Worm (Caenorhabditis elegans): Measurements from ENCODE around the gene F46F5.16.

The F46F5.16 gene

DNA sequence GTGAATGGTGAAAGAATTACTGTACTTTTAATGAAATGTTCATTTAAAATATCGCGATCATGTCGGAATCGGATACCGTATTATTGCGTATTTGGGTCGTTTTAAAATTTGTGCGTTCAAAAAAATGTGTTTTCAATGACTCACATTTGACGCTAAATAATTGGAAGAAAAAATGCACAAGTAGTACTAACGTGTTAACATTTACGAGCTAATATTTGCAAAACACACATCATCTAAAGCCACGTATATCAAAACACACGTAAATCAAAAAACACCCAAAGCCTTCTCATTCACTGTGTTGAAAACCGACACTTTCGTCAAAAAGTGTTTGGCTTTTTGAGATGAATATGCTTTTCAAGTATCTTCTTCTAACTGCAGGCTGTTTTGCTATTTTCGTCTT is 38.5 kb downstream of the F46F5.16 start, which contains the start of gene F28A10.1:
Gene F28A10.1 (plus strand): TSS at position 301 of the 400 bp plus-strand sequence.
- no peak for TF ChIP-seq egl-44 (GFP tag; IDR thresholded peaks at IDR 0.05)
